Fruit fly (Drosophila melanogaster): ENCODE measurements around the gene CG31122.

CG31122 gene

DNA sequence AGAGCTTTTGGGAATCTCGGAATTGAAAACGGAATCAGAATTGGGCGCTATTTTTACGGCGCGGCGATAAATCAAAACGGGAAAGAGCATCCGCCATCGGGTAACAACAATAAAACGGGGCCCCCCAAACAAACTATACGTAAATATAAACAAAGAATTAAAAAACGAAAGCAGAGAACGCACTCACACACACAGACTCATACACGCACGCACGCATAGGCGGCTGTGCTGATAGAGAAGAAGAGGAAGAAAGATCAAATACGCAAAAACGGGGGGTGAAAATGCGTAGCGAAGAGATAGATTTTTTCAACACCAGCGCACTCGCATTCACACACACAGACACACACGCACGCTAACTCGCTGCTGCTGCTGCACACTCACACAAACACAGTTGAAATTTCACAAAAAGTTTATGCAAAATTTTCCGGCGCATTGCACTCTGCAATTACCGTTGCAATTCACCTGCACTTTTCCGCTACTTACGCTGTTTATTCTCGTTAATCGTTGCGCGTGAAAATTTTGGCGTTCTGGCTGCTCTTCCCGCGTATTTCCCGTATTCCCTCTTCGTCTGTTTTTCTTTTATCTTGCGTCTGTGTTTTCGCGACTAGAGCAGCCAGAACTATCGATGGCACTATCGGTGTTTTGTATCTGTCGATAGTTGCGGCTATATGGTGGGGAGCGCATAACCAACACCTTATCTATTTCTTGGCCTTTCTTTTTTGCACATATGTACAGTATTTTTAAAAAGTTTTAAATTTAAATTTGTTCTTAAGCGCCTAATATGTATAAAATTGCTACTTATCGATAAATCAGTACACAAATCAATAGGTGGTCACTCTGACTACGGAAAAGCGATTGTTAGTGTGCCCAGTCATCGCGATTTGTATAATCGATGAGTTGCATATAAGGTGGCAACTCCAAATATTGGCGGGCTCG, at the start of gene CG31122:
Gene CG31122, minus strand, starts transcription at position 596 of the 936 bp plus-strand sequence.
- TF ChIP-seq CTCF (optimal IDR thresholded peaks at IDR 0.05) (no peak), CG8478 (optimal IDR thresholded peaks at IDR 0.05) (no peak)

DNA sequence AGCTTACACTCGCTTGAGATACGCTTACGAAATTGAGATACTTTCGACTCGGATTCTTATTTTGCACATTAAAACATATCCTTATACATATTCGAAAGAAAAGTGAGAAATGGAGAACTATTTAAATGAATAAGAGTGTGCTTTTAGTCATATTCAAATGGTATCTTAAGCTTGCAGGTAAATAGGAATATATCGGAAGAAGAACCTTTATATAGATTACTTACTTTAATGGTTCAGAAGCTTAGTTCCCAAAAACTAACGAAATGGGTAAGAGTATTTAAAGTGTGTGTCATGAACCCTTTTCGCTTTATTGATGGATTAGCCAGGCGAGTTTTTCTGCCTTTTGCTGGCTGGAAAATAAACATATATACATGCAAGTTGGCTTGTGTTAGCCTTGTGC, 46.2 kb upstream of the CG31122 start:
- no peak for TF ChIP-seq CG8478 (optimal IDR thresholded peaks at IDR 0.05)
- TF ChIP-seq CTCF (optimal IDR thresholded peaks at IDR 0.05): no peak

DNA sequence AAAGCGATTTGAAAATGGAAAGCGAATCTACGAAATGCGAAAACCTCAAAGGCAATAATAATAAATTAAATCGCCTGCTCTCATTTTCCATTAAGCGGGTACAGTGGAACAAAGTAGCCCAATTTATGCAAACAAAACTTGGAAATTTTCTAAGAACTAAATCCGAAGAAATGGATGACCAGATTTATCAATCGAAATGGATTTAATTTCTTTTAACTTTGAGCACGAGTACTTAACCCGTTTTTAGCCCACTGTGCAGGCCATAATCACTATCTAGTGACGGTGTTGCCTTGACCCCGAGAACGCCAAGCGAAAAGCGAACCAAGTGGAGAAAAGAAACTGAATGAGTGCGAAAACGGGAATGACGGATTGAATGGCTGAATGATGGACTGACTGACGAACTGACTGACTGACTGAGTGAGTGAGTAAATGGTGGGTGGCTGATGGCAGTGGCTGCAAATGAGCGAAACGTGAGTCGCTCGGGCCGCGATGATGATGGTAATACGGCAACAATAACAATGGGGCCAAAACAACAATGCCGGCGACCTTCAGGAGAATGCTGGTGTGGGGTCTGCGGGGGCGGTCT, 43.6 kb upstream of the CG31122 start:
- TF ChIP-seq CTCF (optimal IDR thresholded peaks at IDR 0.05) (no peak), CG8478 (optimal IDR thresholded peaks at IDR 0.05) (no peak)

DNA sequence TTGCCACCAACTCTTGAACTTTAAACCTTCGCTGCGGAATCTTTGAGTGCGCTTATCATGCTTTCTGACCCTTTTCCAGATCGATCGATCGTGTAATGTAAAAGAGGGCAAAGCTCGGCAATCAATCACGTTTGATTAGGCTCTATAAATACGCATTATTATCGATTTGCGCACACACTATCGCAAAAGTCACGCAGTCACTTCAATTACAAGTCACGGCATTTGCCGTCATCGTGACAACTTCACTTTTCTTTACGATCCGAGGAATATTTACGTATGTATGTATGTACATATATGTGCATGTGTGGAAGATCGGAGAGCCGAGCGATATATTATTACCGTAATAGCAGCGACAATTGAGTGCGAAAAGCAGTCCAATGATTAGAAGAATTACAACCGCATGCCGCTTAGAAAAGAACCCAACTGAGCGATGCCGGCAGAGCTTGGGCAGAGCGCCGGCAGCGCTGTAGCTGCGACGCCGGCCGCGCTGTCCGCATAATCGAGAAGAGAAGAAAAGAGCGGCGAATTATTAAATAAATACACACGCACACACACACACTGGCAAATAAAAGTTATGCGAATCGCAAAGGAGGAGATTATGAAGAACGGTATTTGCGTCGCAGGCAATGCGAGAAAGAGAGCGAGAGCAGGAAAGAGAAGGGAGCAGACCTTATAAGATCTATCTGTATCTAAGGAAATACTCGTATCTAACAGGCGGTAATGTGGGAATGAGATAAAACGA, 37.4 kb upstream of the CG31122 start:
- TF ChIP-seq CTCF (optimal IDR thresholded peaks at IDR 0.05): no peak
- TF ChIP-seq CG8478 (optimal IDR thresholded peaks at IDR 0.05): no peak

DNA sequence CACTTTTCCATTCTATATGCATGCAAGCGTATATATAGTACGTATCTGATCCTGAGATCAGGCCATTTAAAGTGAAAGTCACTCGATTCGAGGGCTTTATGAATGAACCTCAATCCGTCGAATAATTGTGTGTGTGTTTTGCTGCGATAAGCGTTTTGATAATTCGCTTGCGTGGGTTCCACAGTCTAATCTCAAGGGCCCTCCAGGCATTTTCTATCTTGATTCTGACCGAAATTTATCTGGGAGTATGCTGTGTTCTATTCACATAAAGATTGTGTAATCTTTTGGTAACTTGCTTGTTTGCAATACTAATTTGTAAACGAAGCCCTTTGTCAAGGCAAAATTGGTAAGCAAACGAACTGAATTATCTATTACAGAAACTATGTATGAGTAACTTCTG, 36.5 kb upstream of the CG31122 start:
- TF ChIP-seq CTCF (optimal IDR thresholded peaks at IDR 0.05) (no peak), CG8478 (optimal IDR thresholded peaks at IDR 0.05) (no peak)

DNA sequence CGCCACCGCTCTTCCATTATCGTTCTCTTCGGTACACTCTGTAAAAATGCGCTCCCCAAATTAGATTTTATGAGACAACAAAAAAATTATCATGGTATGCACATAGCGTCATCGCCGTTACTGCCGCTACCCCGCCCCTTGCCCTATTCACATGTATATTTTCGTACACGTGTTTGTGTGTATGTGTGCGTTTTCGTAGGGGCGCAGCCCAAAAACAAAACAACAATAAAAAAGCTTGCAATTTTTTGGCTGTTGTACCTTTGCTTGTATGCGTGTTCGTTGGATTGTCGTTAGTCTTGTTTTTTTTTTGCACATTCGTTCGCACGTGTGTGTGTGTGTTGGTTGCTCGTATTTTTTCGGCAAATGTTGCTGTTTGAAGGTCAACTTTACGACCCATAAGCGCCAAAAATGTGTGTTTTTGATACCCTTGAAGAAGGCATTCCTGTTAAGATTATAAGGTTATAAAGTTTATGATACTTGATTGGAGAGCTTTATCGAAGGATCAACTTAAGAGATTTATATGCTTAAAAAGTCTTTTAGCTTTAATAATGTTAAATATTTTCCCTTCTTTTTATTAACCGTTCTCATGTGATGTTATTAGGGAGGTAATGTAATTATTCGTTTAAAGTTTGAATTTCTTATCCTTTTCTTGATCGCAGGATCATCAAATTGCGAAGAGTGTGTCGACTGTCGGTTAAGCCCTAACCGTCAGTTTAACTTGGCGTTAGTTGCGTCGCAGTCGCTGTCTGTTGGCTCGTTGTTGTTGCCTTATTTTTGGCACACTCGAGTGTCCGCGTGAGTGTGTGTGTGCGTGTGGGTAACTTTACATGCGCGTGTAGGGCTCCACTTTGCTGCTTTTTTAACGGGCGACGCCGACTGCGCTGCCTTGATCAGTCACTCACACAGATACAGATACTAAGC, 35.6 kb upstream of the CG31122 start:
- TF ChIP-seq CG8478 (optimal IDR thresholded peaks at IDR 0.05): no peak
- no peak for TF ChIP-seq CTCF (optimal IDR thresholded peaks at IDR 0.05)

DNA sequence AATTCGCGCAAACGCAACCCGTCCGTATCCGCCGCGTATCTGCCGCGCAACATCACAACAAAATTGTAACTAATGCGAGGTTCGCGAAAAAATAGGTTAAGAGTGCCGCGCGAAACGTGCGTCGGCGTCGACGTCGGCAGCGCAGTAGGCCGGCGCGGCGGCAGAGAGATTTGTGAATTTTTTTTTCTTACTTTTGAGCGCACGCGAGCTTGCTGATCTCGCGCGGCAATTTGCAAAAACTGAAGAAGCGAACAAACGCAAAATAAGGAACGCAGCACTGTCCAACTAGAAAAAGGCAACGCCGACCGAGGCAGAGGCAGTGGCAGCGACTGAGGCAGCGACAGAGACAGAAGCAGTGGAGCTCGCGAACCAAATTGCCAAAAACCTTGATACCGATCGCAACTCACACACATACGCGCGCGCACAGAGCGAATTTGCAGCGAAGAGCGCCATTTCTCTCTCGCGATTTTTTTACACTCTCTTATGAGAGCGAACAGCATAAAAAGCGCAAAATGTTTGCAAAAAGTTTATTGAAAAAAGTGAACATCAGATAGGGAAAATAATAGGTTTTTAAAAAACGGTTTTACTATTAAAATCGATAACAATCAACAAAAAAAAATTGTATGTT, 34.6 kb upstream of the CG31122 start:
- TF ChIP-seq CTCF (optimal IDR thresholded peaks at IDR 0.05): no peak
- no peak for TF ChIP-seq CG8478 (optimal IDR thresholded peaks at IDR 0.05)

DNA sequence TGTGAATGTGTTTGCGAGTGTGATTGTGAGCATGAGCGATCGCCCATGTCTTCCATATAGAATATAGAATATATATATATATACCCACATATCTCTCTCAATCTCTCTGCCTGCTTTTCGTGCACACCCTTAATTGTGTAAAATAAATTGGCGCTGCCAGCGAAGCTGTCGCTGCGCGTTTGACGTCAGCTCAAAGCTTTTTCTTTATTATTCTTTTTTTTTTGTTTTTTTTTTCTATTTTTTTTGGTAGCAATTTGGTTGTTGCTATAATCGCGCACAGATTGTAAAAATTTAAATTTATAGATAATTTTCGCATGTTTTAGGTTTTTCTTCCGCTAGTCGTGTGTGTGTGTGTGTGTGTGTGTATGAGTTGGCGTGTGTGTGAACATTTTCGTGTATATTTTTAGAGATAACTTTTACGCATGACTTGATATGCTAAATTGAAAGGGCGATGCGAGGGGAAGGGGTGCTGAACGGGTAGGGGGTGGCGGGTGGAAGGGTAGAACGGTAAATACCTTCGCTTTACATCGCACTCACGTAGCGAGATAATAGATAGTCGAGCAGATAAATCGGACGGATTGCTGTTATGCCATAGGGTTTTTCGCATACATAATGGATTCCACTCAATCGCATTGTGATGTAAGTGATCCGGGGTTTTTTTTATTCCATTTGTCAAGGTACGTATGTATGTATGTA, 32.6 kb upstream of the CG31122 start:
- no peak for TF ChIP-seq CTCF (optimal IDR thresholded peaks at IDR 0.05)
- TF ChIP-seq CG8478 (optimal IDR thresholded peaks at IDR 0.05): no peak

DNA sequence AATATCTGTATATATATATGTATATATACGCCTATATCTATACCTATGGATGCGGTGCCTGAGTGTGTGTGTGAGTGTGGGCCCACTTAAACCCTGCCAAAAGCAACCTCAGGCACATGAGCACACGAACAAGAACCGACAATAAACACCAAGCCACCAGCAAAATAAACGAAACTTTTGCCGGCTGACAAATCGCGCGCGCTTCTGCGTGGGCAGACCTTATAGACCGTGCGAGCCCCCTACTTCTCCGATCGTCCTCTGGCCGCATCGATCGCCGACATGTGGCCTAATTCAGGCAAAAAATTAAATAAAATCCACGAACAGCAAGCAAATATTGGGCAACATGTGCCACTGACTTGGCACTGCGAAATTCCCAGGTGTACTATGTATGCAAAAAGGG, 30.6 kb upstream of the CG31122 start:
- TF ChIP-seq CG8478 (optimal IDR thresholded peaks at IDR 0.05) (no peak), CTCF (optimal IDR thresholded peaks at IDR 0.05) (no peak)

DNA sequence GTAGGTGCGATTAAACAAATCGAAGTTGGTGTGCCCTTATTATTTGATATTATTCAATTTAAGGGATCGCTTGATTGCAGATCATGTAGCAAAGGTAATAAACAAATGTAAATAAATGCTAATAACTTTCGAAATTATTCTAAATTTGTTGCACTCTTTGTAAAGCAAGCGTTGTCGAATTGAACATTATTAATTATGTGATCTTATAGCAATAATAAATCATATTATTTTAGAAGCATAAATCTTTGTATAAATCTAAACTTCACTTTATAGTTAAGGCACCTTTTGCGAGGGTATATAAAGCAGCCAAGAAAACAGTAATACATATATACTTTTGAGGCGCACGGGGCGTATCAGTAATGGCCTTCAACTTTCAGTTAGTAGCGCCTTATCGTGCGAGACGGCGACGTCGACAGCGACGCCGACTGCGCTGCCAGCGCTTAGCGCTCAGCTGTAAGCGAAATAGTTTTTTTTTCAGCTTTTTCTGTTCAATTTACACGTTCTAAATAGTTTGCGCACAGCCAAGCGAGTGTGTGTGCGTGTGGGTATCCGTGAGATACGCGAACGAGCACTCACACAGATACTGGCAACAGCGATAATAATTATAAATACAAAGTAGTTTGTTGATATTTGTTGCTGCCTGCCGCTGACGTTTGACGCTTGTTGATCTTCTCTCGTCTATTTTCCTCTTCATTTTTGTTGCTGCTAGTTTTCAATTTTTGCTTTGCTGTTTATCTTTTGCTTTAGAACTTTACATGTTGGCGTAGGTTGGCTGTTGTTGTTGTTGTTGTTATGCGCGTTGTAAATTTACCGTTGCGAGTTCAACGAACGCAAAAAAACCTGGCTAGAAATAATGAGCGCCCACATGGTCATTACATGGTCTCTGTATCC, 26.4 kb upstream of the CG31122 start:
- TF ChIP-seq CG8478 (optimal IDR thresholded peaks at IDR 0.05) (no peak), CTCF (optimal IDR thresholded peaks at IDR 0.05) (no peak)

DNA sequence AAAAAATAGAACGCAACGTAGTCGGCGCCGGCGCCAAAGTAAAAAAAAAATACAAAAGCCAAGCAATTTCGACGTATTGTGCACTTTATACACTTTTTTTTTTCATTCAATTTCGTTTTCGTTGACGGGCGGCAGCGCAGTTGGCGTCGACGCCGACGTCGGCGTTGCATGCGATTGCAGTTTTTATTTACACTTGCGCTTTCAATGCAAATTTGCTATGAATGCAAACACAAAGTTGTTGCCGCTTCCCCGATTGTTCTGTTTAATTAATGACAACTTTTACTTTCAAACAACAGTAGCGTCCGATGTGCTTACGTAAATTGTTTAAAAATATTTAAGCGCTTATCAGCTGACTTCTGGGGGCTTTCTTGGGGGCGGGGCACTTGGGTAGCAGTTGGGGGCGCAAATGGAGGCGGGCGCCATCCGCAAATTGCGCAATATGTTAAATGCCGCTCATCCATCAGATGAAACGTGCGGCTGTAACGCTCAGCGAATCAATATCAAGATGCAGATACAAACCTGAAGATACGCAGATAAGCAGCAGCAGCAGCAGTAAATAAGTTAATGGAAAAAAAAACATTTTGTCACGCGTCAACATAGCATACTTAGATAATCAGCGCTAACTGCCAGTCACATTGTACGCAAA, 25.6 kb upstream of the CG31122 start:
- TF ChIP-seq CG8478 (optimal IDR thresholded peaks at IDR 0.05): no peak
- no peak for TF ChIP-seq CTCF (optimal IDR thresholded peaks at IDR 0.05)

Data from S2 (cell line).